Worm (Caenorhabditis elegans) whole organism, L1 larva: ENCODE results near the gene elo-6.

Experiments
- C34B4.2 ChIP-seq: sonication (generic microtip); optimal IDR thresholded peaks from 2 replicates; lab custom pipeline; 2017; ENCODE audit warnings: mild to moderate bottlenecking, missing genetic modification characterization, missing compliant biosample characterization
- Y116A8C.19 ChIP-seq: sonication (generic microtip); optimal IDR thresholded peaks from 2 replicates; lab custom pipeline; 2016; ENCODE audit warnings: missing compliant biosample characterization, missing genetic modification characterization, borderline replicate concordance
- aha-1 ChIP-seq: fragments of 150-350 bp; optimal IDR thresholded peaks from 2 replicates; lab custom pipeline; 2014; ENCODE audit warnings: missing biosample characterization, missing genetic modification characterization
- blmp-1 ChIP-seq: fragments of 150-350 bp; optimal IDR thresholded peaks from 2 replicates; lab custom pipeline; 2014; ENCODE audit warnings: missing biosample characterization, missing genetic modification characterization
- ceh-82 ChIP-seq, 3 experiments: fragments of 150-350 bp in 1 of 3; sonication (generic microtip) in 2 of 3; optimal IDR thresholded peaks; 2 replicates each; lab custom pipeline; 2014 to 2017; ENCODE audit warnings: missing biosample characterization in 3 of 3, missing genetic modification characterization in 3 of 3
- ceh-90 ChIP-seq: sonication (generic microtip); optimal IDR thresholded peaks from 2 replicates; lab custom pipeline; 2016; ENCODE audit warnings: missing genetic modification characterization, missing compliant biosample characterization
- dsc-1 ChIP-seq: sonication (generic microtip); optimal IDR thresholded peaks from 2 replicates; lab custom pipeline; 2016; ENCODE audit warnings: mild to moderate bottlenecking, missing genetic modification characterization, missing compliant biosample characterization
- efl-1 ChIP-seq, 4 experiments: fragments of 150-350 bp; optimal IDR thresholded peaks in 3 of 4; peaks in 1 of 4; 1 replicate in 1 of 4; 2 replicates in 3 of 4; lab custom pipeline; 2014; ENCODE audit warnings: missing biosample characterization in 2 of 4, missing genetic modification characterization in 2 of 4, missing genetic modification reagents in 2 of 4
- efl-3 ChIP-seq: fragments of 200-800 bp; sonication (Bioruptor generic); optimal IDR thresholded peaks from 2 replicates; lab custom pipeline; 2018; ENCODE audit warnings: mild to moderate bottlenecking, missing genetic modification characterization, missing compliant biosample characterization
- egl-13 ChIP-seq: sonication (generic microtip); optimal IDR thresholded peaks from 2 replicates; lab custom pipeline; 2016; ENCODE audit warnings: missing genotype, missing genetic modification reagents, missing genetic modification characterization, missing compliant biosample characterization
- egl-27 ChIP-seq, 2 experiments: fragments of 150-350 bp in 1 of 2; sonication (generic microtip); optimal IDR thresholded peaks; 3 replicates each; lab custom pipeline; 2017 to 2018; ENCODE audit warnings: missing biosample characterization in 2 of 2, missing genetic modification characterization in 2 of 2, missing genetic modification reagents in 2 of 2
- elt-2 ChIP-seq: sonication (generic microtip); optimal IDR thresholded peaks from 2 replicates; lab custom pipeline; 2016; ENCODE audit warnings: missing genetic modification characterization, mild to moderate bottlenecking, inconsistent platforms, missing compliant biosample characterization, missing genetic modification reagents
- fkh-10 ChIP-seq: sonication (generic microtip); optimal IDR thresholded peaks from 2 replicates; lab custom pipeline; 2017; ENCODE audit warnings: missing biosample characterization, missing genetic modification reagents, missing genetic modification characterization
- fkh-4 ChIP-seq: sonication (generic microtip); optimal IDR thresholded peaks from 2 replicates; lab custom pipeline; 2016; ENCODE audit warnings: missing compliant biosample characterization, missing genetic modification characterization, borderline replicate concordance
- fkh-8 ChIP-seq: sonication (generic microtip); optimal IDR thresholded peaks from 2 replicates; lab custom pipeline; 2016; ENCODE audit warnings: mild to moderate bottlenecking, missing genetic modification characterization, missing compliant biosample characterization
- irx-1 ChIP-seq: sonication (generic microtip); optimal IDR thresholded peaks from 2 replicates; lab custom pipeline; 2016; ENCODE audit warnings: missing genetic modification characterization, missing compliant biosample characterization
- lin-14 ChIP-seq: fragments of 200-800 bp; sonication (Bioruptor generic); optimal IDR thresholded peaks from 2 replicates; lab custom pipeline; 2018; ENCODE audit warnings: mild to moderate bottlenecking, missing genetic modification characterization, moderate library complexity, missing compliant biosample characterization
- lin-15B ChIP-seq: fragments of 150-350 bp; sonication (generic microtip); optimal IDR thresholded peaks from 3 replicates; lab custom pipeline; 2014; ENCODE audit warnings: missing biosample characterization, missing genetic modification characterization
- lin-35 ChIP-seq, 2 experiments: fragments of 150-350 bp; optimal IDR thresholded peaks; 2 replicates each; lab custom pipeline; 2014; ENCODE audit warnings: missing biosample characterization in 2 of 2, missing genetic modification characterization in 2 of 2, missing genetic modification reagents in 2 of 2
- lir-3 ChIP-seq: sonication (generic microtip); optimal IDR thresholded peaks from 2 replicates; lab custom pipeline; 2016; ENCODE audit warnings: mild to moderate bottlenecking, missing genetic modification characterization, moderate library complexity, missing compliant biosample characterization; ENCODE audit not compliant: poor library complexity
- lsy-2 ChIP-seq, 2 experiments: fragments of 150-350 bp; optimal IDR thresholded peaks; 2 replicates each; lab custom pipeline; 2014; ENCODE audit warnings: missing biosample characterization in 2 of 2, missing genetic modification characterization in 2 of 2
- mep-1 ChIP-seq: fragments of 150-350 bp; optimal IDR thresholded peaks from 2 replicates; lab custom pipeline; 2014; ENCODE audit warnings: missing biosample characterization, missing genetic modification characterization
- nhr-11 ChIP-seq: fragments of 150-350 bp; optimal IDR thresholded peaks from 2 replicates; lab custom pipeline; 2014; ENCODE audit warnings: missing biosample characterization, missing genetic modification characterization
- nhr-12 ChIP-seq: sonication (generic microtip); optimal IDR thresholded peaks from 2 replicates; lab custom pipeline; 2017; ENCODE audit warnings: missing biosample characterization, missing genetic modification characterization
- nhr-19 ChIP-seq: fragments of 200-800 bp; sonication (Bioruptor generic); conservative IDR thresholded peaks from 2 replicates; pipeline ENCODE4 v1.3.6; 2022; ENCODE audit warnings: missing genetic modification characterization, missing compliant biosample characterization
- nhr-20 ChIP-seq: sonication (generic microtip); optimal IDR thresholded peaks from 2 replicates; lab custom pipeline; 2016; ENCODE audit warnings: mild to moderate bottlenecking, missing genetic modification characterization, missing compliant biosample characterization
- nhr-71 ChIP-seq: sonication (generic microtip); optimal IDR thresholded peaks from 2 replicates; lab custom pipeline; 2016; ENCODE audit warnings: mild to moderate bottlenecking, missing genetic modification characterization, moderate library complexity, missing compliant biosample characterization
- nhr-77 ChIP-seq: fragments of 150-350 bp; optimal IDR thresholded peaks from 2 replicates; lab custom pipeline; 2014; ENCODE audit warnings: missing biosample characterization, missing genetic modification characterization
- nhr-85 ChIP-seq: sonication (generic microtip); peaks from one replicate; lab custom pipeline; 2016; ENCODE audit warnings: missing genetic modification characterization, inconsistent platforms, missing compliant biosample characterization
- nhr-90 ChIP-seq: sonication (generic microtip); optimal IDR thresholded peaks from 2 replicates; lab custom pipeline; 2016; ENCODE audit warnings: mild to moderate bottlenecking, missing genetic modification characterization, missing compliant biosample characterization; ENCODE audit not compliant: poor library complexity
- snu-23 ChIP-seq: sonication (generic microtip); optimal IDR thresholded peaks from 2 replicates; lab custom pipeline; 2016; ENCODE audit warnings: missing genetic modification characterization, missing compliant biosample characterization
- sox-4 ChIP-seq: sonication (generic microtip); optimal IDR thresholded peaks from 2 replicates; lab custom pipeline; 2016; ENCODE audit warnings: missing genetic modification characterization, missing compliant biosample characterization
- tbx-2 ChIP-seq: sonication (generic microtip); optimal IDR thresholded peaks from 2 replicates; lab custom pipeline; 2016; ENCODE audit warnings: missing genetic modification characterization, missing compliant biosample characterization
- tlp-1 ChIP-seq: fragments of 150-350 bp; optimal IDR thresholded peaks from 2 replicates; lab custom pipeline; 2014; ENCODE audit warnings: missing biosample characterization, missing genetic modification characterization
- unc-62 ChIP-seq: fragments of 150-350 bp; optimal IDR thresholded peaks from 2 replicates; lab custom pipeline; 2014; ENCODE audit warnings: missing biosample characterization, missing genetic modification reagents, missing genetic modification characterization
- unc-98 ChIP-seq: fragments of 200-800 bp; sonication (Bioruptor generic); IDR thresholded peaks from 2 replicates; pipeline ENCODE4 v1.3.6; 2022; ENCODE audit warnings: missing genetic modification characterization, missing compliant biosample characterization
- vab-15 ChIP-seq: sonication (generic microtip); optimal IDR thresholded peaks from 2 replicates; lab custom pipeline; 2017; ENCODE audit warnings: missing genotype, mild to moderate bottlenecking, missing genetic modification characterization, missing compliant biosample characterization
- xbp-1 ChIP-seq: sonication (generic microtip); optimal IDR thresholded peaks from 2 replicates; lab custom pipeline; 2016; ENCODE audit warnings: missing genetic modification characterization, missing compliant biosample characterization
- ztf-4 ChIP-seq: fragments of 150-350 bp; optimal IDR thresholded peaks from 2 replicates; lab custom pipeline; 2014; ENCODE audit warnings: missing biosample characterization, missing genetic modification characterization

elo-6 gene

DNA sequence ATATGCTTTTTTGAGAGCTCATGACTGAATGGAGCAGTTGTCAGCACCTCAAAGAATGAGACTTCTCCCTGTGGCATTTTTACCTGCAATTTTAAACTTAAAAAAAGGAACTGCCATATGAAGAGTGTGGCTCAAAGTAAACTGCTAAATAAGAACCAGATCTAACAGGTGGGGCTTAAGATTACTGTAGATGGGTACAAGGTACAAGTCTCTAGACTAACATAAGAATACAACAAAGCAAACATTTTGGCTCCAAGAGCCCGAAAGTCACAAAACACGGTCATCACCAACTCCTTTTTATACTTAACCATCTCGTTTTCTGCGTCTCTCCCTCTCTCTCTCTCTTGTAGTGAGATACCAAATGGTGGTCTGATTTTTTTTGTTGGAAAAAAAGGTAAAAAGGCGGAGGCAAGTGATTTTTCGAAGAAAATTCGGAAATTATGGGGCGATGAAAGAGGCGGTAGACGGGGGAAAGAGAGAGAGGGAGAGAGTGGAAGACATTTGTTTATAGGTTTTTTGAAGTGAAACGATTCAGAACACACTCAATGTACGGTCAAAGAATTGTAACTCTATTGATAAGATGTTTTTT is at the start of gene elo-6:
elo-6 (minus strand) TSS at position 83 of the 589 bp plus-strand sequence.
- peak; percentile 2 for TF ChIP-seq xbp-1 (tag; lab: Kevin White, UChicago)
- TF ChIP-seq nhr-19 (GFP tag; lab: Robert Waterston, UW), result no peak
- no peak for TF ChIP-seq lir-3 (tag; lab: Kevin White, UChicago)
- TF ChIP-seq lsy-2 (tag; optimal IDR thresholded peaks at IDR 0.05; lab: Kevin White, UChicago), result peak in 1 of 2 experiments; percentile 32
- TF ChIP-seq snu-23, result peak; percentile 33
- TF ChIP-seq Y116A8C.19 (tag; lab: Kevin White, UChicago), result no peak
- TF ChIP-seq nhr-85, result peak; percentile 84
- no peak for TF ChIP-seq unc-62 (GFP tag; lab: Kevin White, UChicago)
- no peak for TF ChIP-seq nhr-11 (tag; lab: Kevin White, UChicago)
- peak; percentile 59 for TF ChIP-seq elt-2 (tag; lab: Kevin White, UChicago)
- TF ChIP-seq efl-1 (optimal IDR thresholded peaks at IDR 0.05; lab: Kevin White, UChicago), result peak in 1 of 2 experiments; percentile 4
- TF ChIP-seq efl-1 (GFP tag; optimal IDR thresholded peaks at IDR 0.05 in 1 of 2; lab: Kevin White, UChicago), result peak in 1 of 2 experiments; percentile 48
- TF ChIP-seq lin-35 (GFP tag; optimal IDR thresholded peaks at IDR 0.05; lab: Kevin White, UChicago), result peak in 1 of 2 experiments; percentile 46
- TF ChIP-seq tlp-1 (tag; lab: Kevin White, UChicago), result no peak
- TF ChIP-seq fkh-4 (tag; lab: Kevin White, UChicago), result no peak
- TF ChIP-seq blmp-1, result peak; percentile 32
- TF ChIP-seq nhr-90 (tag; lab: Kevin White, UChicago), result peak; percentile 18
- TF ChIP-seq fkh-10, result no peak
- TF ChIP-seq nhr-77 (tag; lab: Kevin White, UChicago), result peak; percentile 43
- peak; percentile 79 for TF ChIP-seq lin-14 (GFP tag; lab: Kevin White, UChicago)
- TF ChIP-seq vab-15, result no peak
- no peak for TF ChIP-seq dsc-1 (tag; lab: Kevin White, UChicago)
- TF ChIP-seq ceh-90 (tag; lab: Kevin White, UChicago), result no peak
- TF ChIP-seq egl-13, result no peak
- TF ChIP-seq nhr-71 (tag; lab: Kevin White, UChicago), result peak; percentile 58
- TF ChIP-seq C34B4.2 (tag; lab: Kevin White, UChicago), result no peak
- no peak for TF ChIP-seq unc-98 (GFP tag; lab: Robert Waterston, UW)
- TF ChIP-seq nhr-20 (tag; lab: Kevin White, UChicago), result peak; percentile 45
- no peak for TF ChIP-seq efl-3
- TF ChIP-seq egl-27 (tag; optimal IDR thresholded peaks at IDR 0.05; lab: Kevin White, UChicago), result no peak
- no peak for TF ChIP-seq lin-15B
- no peak for TF ChIP-seq irx-1
- TF ChIP-seq fkh-8 (tag; lab: Kevin White, UChicago), result no peak
- no peak for TF ChIP-seq ztf-4 (tag; lab: Kevin White, UChicago)
- no peak for TF ChIP-seq sox-4 (tag; lab: Kevin White, UChicago)
- peak; percentile 40 for TF ChIP-seq mep-1 (tag; lab: Kevin White, UChicago)
- TF ChIP-seq tbx-2 (tag; lab: Kevin White, UChicago), result peak; percentile 1
- TF ChIP-seq nhr-12, result no peak

DNA sequence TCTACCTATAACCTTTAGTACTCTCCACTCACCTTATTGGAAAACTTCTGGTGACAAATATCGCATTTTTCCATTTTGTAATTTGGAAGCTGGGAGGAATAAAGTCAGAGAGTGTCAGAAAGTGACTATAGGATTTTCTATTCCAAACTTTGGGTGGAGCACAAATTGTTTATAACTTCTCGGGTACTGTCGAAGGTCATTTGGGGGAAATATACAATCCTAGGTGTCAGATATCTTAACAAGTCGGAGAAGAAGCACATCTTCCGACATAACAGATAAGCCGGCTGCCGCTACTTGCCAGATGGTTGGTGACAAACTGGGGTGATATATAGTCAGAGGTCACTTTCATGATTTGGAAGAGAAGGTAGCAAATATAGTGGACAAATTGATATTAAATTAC is 30.8 kb upstream of the elo-6 start, which contains the start of gene ehn-3:
ehn-3 (minus strand) TSS at position 101 of the 400 bp plus-strand sequence.
- TF ChIP-seq nhr-71 (tag; lab: Kevin White, UChicago) (no peak), aha-1 (no peak), ceh-82 (tag; optimal IDR thresholded peaks at IDR 0.05; lab: Kevin White, UChicago) (no peak), ceh-90 (tag; lab: Kevin White, UChicago) (no peak), vab-15 (no peak), efl-3 (no peak)
